Fruit fly (Drosophila melanogaster) whole organism, embryonic: ENCODE measurements around the gene alpha-PheRS.

Experiments
- Abd-B ChIP-seq: fragments of 200-800 bp; sonication (Bioruptor generic); optimal IDR thresholded peaks from 2 replicates; lab custom pipeline; 2018; ENCODE audit warnings: missing biosample characterization, mild to moderate bottlenecking, missing genetic modification characterization, moderate library complexity
- Asciz ChIP-seq: fragments of 200-800 bp; sonication (Bioruptor generic); optimal IDR thresholded peaks from 2 replicates; lab custom pipeline; 2017; ENCODE audit warnings: missing biosample characterization, mild to moderate bottlenecking, missing genetic modification characterization, missing genetic modification reagents
- BtbVII ChIP-seq: fragments of 200-800 bp; sonication (Bioruptor generic); optimal IDR thresholded peaks from 3 replicates; lab custom pipeline; 2017; ENCODE audit warnings: missing biosample characterization, mild to moderate bottlenecking, missing genetic modification characterization
- CG11696 ChIP-seq: fragments of 200-800 bp; sonication (Bioruptor generic); IDR thresholded peaks from 2 replicates; pipeline ENCODE4 v1.3.6; 2022; ENCODE audit warnings: missing biosample characterization, missing genetic modification characterization
- CG12155 ChIP-seq: fragments of 200-800 bp; sonication (Bioruptor generic); optimal IDR thresholded peaks from 3 replicates; lab custom pipeline; 2016; ENCODE audit warnings: missing biosample characterization, missing genetic modification characterization
- CG12744 ChIP-seq: fragments of 200-800 bp; sonication (Bioruptor generic); optimal IDR thresholded peaks from 2 replicates; lab custom pipeline; 2016; ENCODE audit warnings: missing biosample characterization, missing genetic modification characterization
- CG17359 ChIP-seq: fragments of 200-800 bp; sonication (Bioruptor generic); optimal IDR thresholded peaks from 3 replicates; lab custom pipeline; 2018; ENCODE audit warnings: missing biosample characterization, mild to moderate bottlenecking, missing genetic modification characterization, moderate library complexity
- CG17568 ChIP-seq: fragments of 200-800 bp; sonication (Bioruptor generic); optimal IDR thresholded peaks from 2 replicates; lab custom pipeline; 2018; ENCODE audit warnings: missing biosample characterization, mild to moderate bottlenecking, missing genetic modification characterization, moderate library complexity
- CG17829 ChIP-seq: fragments of 200-800 bp; optimal IDR thresholded peaks from 2 replicates; lab custom pipeline; 2019; ENCODE audit warnings: missing biosample characterization, mild to moderate bottlenecking, missing genetic modification characterization, moderate library complexity
- CG18011 ChIP-seq: fragments of 200-800 bp; sonication (Bioruptor generic); optimal IDR thresholded peaks from 2 replicates; lab custom pipeline; 2017; ENCODE audit warnings: missing biosample characterization, missing genetic modification characterization, mild to moderate bottlenecking, moderate library complexity, missing genotype
- CG18476 ChIP-seq: fragments of 200-800 bp; sonication (Bioruptor generic); optimal IDR thresholded peaks from 2 replicates; lab custom pipeline; 2016; ENCODE audit warnings: missing biosample characterization, mild to moderate bottlenecking, missing genetic modification characterization
- CG18619 ChIP-seq: fragments of 200-800 bp; sonication (Bioruptor generic); optimal IDR thresholded peaks from 3 replicates; lab custom pipeline; 2017; ENCODE audit warnings: missing biosample characterization, mild to moderate bottlenecking, missing genetic modification characterization
- CG2889 ChIP-seq: fragments of 200-800 bp; sonication (Bioruptor generic); IDR thresholded peaks from 3 replicates; pipeline ENCODE4 v1.3.6; 2022; ENCODE audit warnings: missing biosample characterization, missing genetic modification characterization
- CG32767 ChIP-seq: fragments of 200-800 bp; sonication (Bioruptor generic); IDR thresholded peaks from 2 replicates; pipeline ENCODE4 v1.3.6; 2022; ENCODE audit warnings: missing biosample characterization, missing genetic modification characterization
- CG32772 ChIP-seq: fragments of 200-800 bp; sonication (Bioruptor generic); IDR thresholded peaks from 2 replicates; pipeline ENCODE4 v1.3.6; 2022; ENCODE audit warnings: missing biosample characterization, missing genetic modification characterization
- CG3281 ChIP-seq: fragments of 200-800 bp; sonication (Bioruptor generic); optimal IDR thresholded peaks from 3 replicates; lab custom pipeline; 2017; ENCODE audit warnings: missing biosample characterization, mild to moderate bottlenecking, missing genetic modification characterization
- CG34422 ChIP-seq: fragments of 200-800 bp; sonication (Bioruptor generic); IDR thresholded peaks from 3 replicates; pipeline ENCODE4 v1.3.6; 2022; ENCODE audit warnings: missing biosample characterization, missing genetic modification characterization
- CG3847 ChIP-seq: fragments of 200-800 bp; sonication (Bioruptor generic); IDR thresholded peaks from 2 replicates; pipeline ENCODE4 v1.3.6; 2022; ENCODE audit warnings: missing biosample characterization, missing genetic modification characterization
- CG4282 ChIP-seq: fragments of 200-800 bp; sonication (Bioruptor generic); optimal IDR thresholded peaks from 2 replicates; lab custom pipeline; 2016; ENCODE audit warnings: missing biosample characterization, missing genetic modification characterization
- CG5245 ChIP-seq: fragments of 200-800 bp; sonication (Bioruptor generic); optimal IDR thresholded peaks from 3 replicates; lab custom pipeline; 2016; ENCODE audit warnings: missing biosample characterization, missing genetic modification characterization
- CG6272 ChIP-seq: fragments of 200-800 bp; sonication (Bioruptor generic); IDR thresholded peaks from 2 replicates; pipeline ENCODE4 v1.3.6; 2022; ENCODE audit warnings: missing biosample characterization, missing genetic modification characterization
- CG6683 ChIP-seq: fragments of 200-800 bp; sonication (Bioruptor generic); optimal IDR thresholded peaks from 2 replicates; lab custom pipeline; 2017; ENCODE audit warnings: missing biosample characterization, mild to moderate bottlenecking, missing genetic modification characterization, missing genetic modification reagents
- CG6689 ChIP-seq: fragments of 200-800 bp; sonication (Bioruptor generic); IDR thresholded peaks from 2 replicates; pipeline ENCODE4 v1.3.6; 2022; ENCODE audit warnings: missing biosample characterization, missing genetic modification characterization
- CG7372 ChIP-seq: fragments of 200-800 bp; sonication (Bioruptor generic); IDR thresholded peaks from 2 replicates; pipeline ENCODE4 v1.3.6; 2022; ENCODE audit warnings: missing biosample characterization, missing genetic modification characterization
- CG7987 ChIP-seq: fragments of 200-800 bp; sonication (Bioruptor generic); optimal IDR thresholded peaks from 2 replicates; lab custom pipeline; 2018; ENCODE audit warnings: missing biosample characterization, mild to moderate bottlenecking, missing genetic modification characterization, moderate library complexity
- CG8388 ChIP-seq: fragments of 200-800 bp; sonication (Bioruptor generic); optimal IDR thresholded peaks from 2 replicates; lab custom pipeline; 2019; ENCODE audit warnings: missing biosample characterization, mild to moderate bottlenecking, missing genetic modification characterization, moderate library complexity
- ERR ChIP-seq: fragments of 200-800 bp; sonication (Bioruptor generic); optimal IDR thresholded peaks from 2 replicates; lab custom pipeline; 2016; ENCODE audit warnings: missing biosample characterization, missing genetic modification characterization
- H2.0 ChIP-seq: fragments of 200-800 bp; sonication (Bioruptor generic); IDR thresholded peaks from 2 replicates; pipeline ENCODE4 v1.3.6; 2022; ENCODE audit warnings: missing biosample characterization, missing genetic modification characterization
- HHEX ChIP-seq: fragments of 200-800 bp; sonication (Bioruptor generic); optimal IDR thresholded peaks from 3 replicates; lab custom pipeline; 2017; ENCODE audit warnings: missing biosample characterization, mild to moderate bottlenecking, missing genetic modification characterization, missing genetic modification reagents
- Hand ChIP-seq: fragments of 200-800 bp; sonication (Bioruptor generic); optimal IDR thresholded peaks from 2 replicates; lab custom pipeline; 2017; ENCODE audit warnings: mild to moderate bottlenecking, missing biosample characterization, missing genetic modification reagents, missing genetic modification characterization
- Hey ChIP-seq: fragments of 200-800 bp; sonication (Bioruptor generic); optimal IDR thresholded peaks from 3 replicates; lab custom pipeline; 2018; ENCODE audit warnings: missing biosample characterization, mild to moderate bottlenecking, missing genetic modification characterization
- Hmx ChIP-seq: fragments of 200-800 bp; sonication (Bioruptor generic); optimal IDR thresholded peaks from 2 replicates; lab custom pipeline; 2016; ENCODE audit warnings: missing biosample characterization, missing genetic modification characterization
- Hsf ChIP-seq: fragments of 200-800 bp; sonication (Bioruptor generic); optimal IDR thresholded peaks from 3 replicates; lab custom pipeline; 2016; ENCODE audit warnings: missing biosample characterization, missing genetic modification characterization
- Jarid2 ChIP-seq: fragments of 200-800 bp; sonication (Bioruptor generic); optimal IDR thresholded peaks from 3 replicates; lab custom pipeline; 2017; ENCODE audit warnings: mild to moderate bottlenecking, missing biosample characterization, missing genetic modification reagents, missing genetic modification characterization
- Max ChIP-seq: fragments of 200-800 bp; sonication (Bioruptor generic); optimal IDR thresholded peaks from 2 replicates; lab custom pipeline; 2016; ENCODE audit warnings: missing biosample characterization, mild to moderate bottlenecking, missing genetic modification characterization
- NC2α ChIP-seq: fragments of 200-800 bp; sonication (Bioruptor generic); optimal IDR thresholded peaks from 2 replicates; lab custom pipeline; 2016; ENCODE audit warnings: missing biosample characterization, missing genetic modification characterization
- ap ChIP-seq: fragments of 200-800 bp; sonication (Bioruptor generic); IDR thresholded peaks from 2 replicates; pipeline ENCODE4 v1.3.6; 2022; ENCODE audit warnings: missing biosample characterization, missing genetic modification characterization
- chif ChIP-seq, 2 experiments: fragments of 200-800 bp; sonication (Bioruptor generic); optimal IDR thresholded peaks; 3 replicates each; lab custom pipeline; 2016; ENCODE audit warnings: missing biosample characterization in 2 of 2, missing genetic modification characterization in 2 of 2
- exex ChIP-seq: fragments of 200-800 bp; sonication (Bioruptor generic); optimal IDR thresholded peaks from 4 replicates; lab custom pipeline; 2018; ENCODE audit warnings: missing biosample characterization, mild to moderate bottlenecking, missing genetic modification characterization, moderate library complexity
- gro ChIP-seq: fragments of 200-800 bp; sonication (Bioruptor generic); optimal IDR thresholded peaks from 2 replicates; lab custom pipeline; 2016; ENCODE audit warnings: missing biosample characterization, missing genetic modification characterization
- ind ChIP-seq: fragments of 200-800 bp; sonication (Bioruptor generic); optimal IDR thresholded peaks from 3 replicates; lab custom pipeline; 2016; ENCODE audit warnings: missing biosample characterization, missing genetic modification characterization
- lov ChIP-seq, 2 experiments: fragments of 200-800 bp in 1 of 2; fragments of >200 bp in 1 of 2; sonication (Bioruptor generic) in 1 of 2; IDR thresholded peaks in 1 of 2; optimal IDR thresholded peaks in 1 of 2; 2 replicates in 1 of 2; 3 replicates in 1 of 2; pipeline versions ENCODE4 v1.3.6 to Lab custom; 2017 to 2022; ENCODE audit warnings: missing biosample characterization in 1 of 2, missing genetic modification characterization in 1 of 2
- maf-S ChIP-seq: fragments of 200-800 bp; sonication (Bioruptor generic); optimal IDR thresholded peaks from 2 replicates; lab custom pipeline; 2016; ENCODE audit warnings: missing biosample characterization, missing genetic modification characterization
- nmo ChIP-seq: fragments of 200-800 bp; sonication (Bioruptor generic); optimal IDR thresholded peaks from 2 replicates; lab custom pipeline; 2018; ENCODE audit warnings: missing biosample characterization, mild to moderate bottlenecking, missing genetic modification characterization, moderate library complexity
- stc ChIP-seq: fragments of 200-800 bp; sonication (Bioruptor generic); IDR thresholded peaks from 2 replicates; pipeline ENCODE4 v1.3.6; 2022; ENCODE audit warnings: missing biosample characterization, missing genetic modification characterization
- stwl ChIP-seq: fragments of 200-800 bp; sonication (Bioruptor generic); optimal IDR thresholded peaks from 3 replicates; lab custom pipeline; 2018; ENCODE audit warnings: missing biosample characterization, mild to moderate bottlenecking, missing genetic modification characterization, moderate library complexity
- usp ChIP-seq: fragments of >200 bp; optimal IDR thresholded peaks from 2 replicates; lab custom pipeline; 2017; ENCODE audit warnings: missing biosample characterization, missing genetic modification characterization
- z ChIP-seq: fragments of 200-800 bp; sonication (Bioruptor generic); IDR thresholded peaks from 3 replicates; pipeline ENCODE4 v1.3.6; 2022; ENCODE audit warnings: missing biosample characterization, missing genetic modification characterization

Gene alpha-PheRS

DNA sequence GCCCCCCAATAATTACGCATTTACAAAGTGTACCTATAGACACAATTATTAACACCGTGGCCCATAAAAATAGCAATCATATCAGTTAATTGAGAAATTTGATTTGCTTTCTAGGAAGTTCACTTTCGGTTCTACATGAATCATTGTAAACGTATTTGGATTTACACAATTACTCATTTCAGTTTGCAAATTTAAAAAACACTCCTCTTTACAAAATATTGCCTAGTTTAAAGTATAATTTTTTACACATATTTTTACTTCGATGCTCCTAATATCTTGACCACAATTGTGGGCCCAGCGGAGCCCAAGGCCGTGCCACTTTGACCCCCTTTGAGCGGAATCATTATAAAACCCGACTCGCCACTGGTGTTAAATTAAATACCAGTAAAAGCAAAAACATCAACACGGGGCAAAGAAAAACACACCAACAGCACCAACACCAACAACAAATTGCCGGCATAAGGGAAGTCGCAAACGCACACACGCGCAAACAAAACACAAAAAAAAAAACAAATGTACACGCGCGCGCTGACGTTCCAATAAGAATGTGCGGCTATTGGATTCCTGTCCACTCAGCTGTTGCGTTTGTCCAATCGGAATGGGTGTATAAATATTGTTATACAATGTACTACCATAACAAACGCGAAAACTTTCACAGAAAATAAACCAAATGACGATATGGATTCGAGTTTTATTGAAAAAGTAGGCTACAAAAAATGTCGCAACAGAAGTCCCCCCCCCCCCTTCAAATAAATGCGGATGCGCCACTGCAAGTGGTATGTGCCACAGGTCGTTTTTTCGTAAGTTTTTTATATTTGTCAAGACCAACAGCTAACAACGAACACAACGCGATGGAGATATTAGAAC lies 30.7 kb downstream of the alpha-PheRS start (continued):
- TF ChIP-seq stc (GFP tag; lab: Robert Waterston, UW) (peak; percentile 67), ind (GFP tag; lab: Kevin White, UChicago) (peak; percentile 45), CG2889 (GFP tag; lab: Robert Waterston, UW) (peak; percentile 36; the same call in 1 of the 3 replicates), maf-S (GFP tag; lab: Kevin White, UChicago) (peak; percentile 6), gro (GFP tag; lab: Kevin White, UChicago) (peak; percentile 32), CG32772 (GFP tag; lab: Robert Waterston, UW) (no peak), CG18619 (GFP tag; lab: Kevin White, UChicago) (peak; percentile 52), Asciz (GFP tag; lab: Kevin White, UChicago) (peak; percentile 53), exex (tag; lab: Kevin White, UChicago) (peak; percentile 24), lov (optimal IDR thresholded peaks at IDR 0.05; lab: Kevin White, UChicago) (no peak), lov (GFP tag; IDR thresholded peaks at IDR 0.05; lab: Robert Waterston, UW) (no peak), CG17359 (peak; percentile 62), Jarid2 (peak; percentile 25), CG17568 (GFP tag; lab: Kevin White, UChicago) (peak; percentile 57), H2.0 (peak; percentile 11; the same call in 1 of the 2 replicates), CG7987 (GFP tag; lab: Kevin White, UChicago) (no peak), Hsf (GFP tag; lab: Kevin White, UChicago) (peak; percentile 71), HHEX (GFP tag; lab: Kevin White, UChicago) (peak; percentile 70), CG3847 (GFP tag; lab: Robert Waterston, UW) (peak; percentile 41), CG6683 (GFP tag; lab: Kevin White, UChicago) (no peak), CG11696 (GFP tag; lab: Robert Waterston, UW) (peak; percentile 78), CG4282 (no peak), CG12744 (GFP tag; lab: Kevin White, UChicago) (peak; percentile 57), CG7372 (peak; percentile 70), CG12155 (GFP tag; lab: Kevin White, UChicago) (peak; percentile 41), CG8388 (peak; percentile 43), CG5245 (GFP tag; lab: Kevin White, UChicago) (no peak), CG3281 (GFP tag; lab: Kevin White, UChicago) (peak; percentile 86), nmo (peak; percentile 60), CG18476 (GFP tag; lab: Kevin White, UChicago) (peak; percentile 22), CG17829 (tag; lab: Kevin White, UChicago) (peak; percentile 41), stwl (tag; lab: Kevin White, UChicago) (no peak), CG32767 (GFP tag; lab: Robert Waterston, UW) (0 out of 2 replicates have a peak, but pooled peaks have one; percentile 45), NC2α (GFP tag; lab: Kevin White, UChicago) (no peak), Max (GFP tag; lab: Kevin White, UChicago) (peak; percentile 16), usp (GFP tag; lab: Kevin White, UChicago) (no peak), Hey (tag; lab: Kevin White, UChicago) (peak; percentile 19), CG6272 (GFP tag; lab: Robert Waterston, UW) (no peak), Hmx (GFP tag; lab: Kevin White, UChicago) (no peak), CG34422 (GFP tag; lab: Robert Waterston, UW) (no peak; the same call in 2 of the 3 replicates), z (GFP tag; lab: Robert Waterston, UW) (no peak), Hand (GFP tag; lab: Kevin White, UChicago) (peak; percentile 63), ERR (GFP tag; lab: Kevin White, UChicago) (no peak), BtbVII (GFP tag; lab: Kevin White, UChicago) (peak; percentile 79), chif (GFP tag; optimal IDR thresholded peaks at IDR 0.05; lab: Kevin White, UChicago) (peak; percentile 28 to 32), Abd-B (GFP tag; lab: Kevin White, UChicago) (peak; percentile 56), ap (GFP tag; lab: Robert Waterston, UW) (peak; percentile 68; the same call in 1 of the 2 replicates), CG18011 (GFP tag; lab: Kevin White, UChicago) (peak; percentile 0), CG6689 (GFP tag; lab: Robert Waterston, UW) (peak; percentile 42)
